Fruit fly (Drosophila melanogaster): ENCODE data around the gene CG11035.

Gene CG11035

DNA sequence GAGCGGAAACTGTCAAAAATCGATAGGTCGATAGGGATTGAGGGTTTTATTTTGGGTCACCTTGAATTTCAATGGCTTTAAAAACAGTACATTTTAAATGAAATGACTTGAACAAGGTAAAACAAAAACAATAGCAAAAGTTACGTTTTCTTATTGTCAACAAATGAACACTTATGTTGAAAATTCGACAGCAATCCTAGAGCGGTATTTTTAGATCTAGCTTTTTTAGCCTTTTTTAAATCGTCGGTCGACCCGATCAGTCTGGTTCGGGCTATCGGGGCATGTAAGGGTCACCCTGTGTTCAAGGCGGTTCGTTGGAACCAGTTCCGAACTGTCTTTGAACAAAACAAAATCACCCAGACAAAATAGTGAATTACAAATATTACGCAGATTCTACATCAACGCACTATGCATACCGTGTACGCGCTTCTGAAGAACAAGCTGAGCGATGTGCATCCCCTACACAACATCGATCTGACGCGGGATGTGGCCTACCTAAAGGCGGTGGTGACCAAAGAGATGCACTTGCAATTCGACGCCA, 23.7 kb downstream of the CG11035 start, which contains the start of the genes CG11052 and CG3223 (continued):
- TF ChIP-seq CG11093 (GFP tag; IDR thresholded peaks at IDR 0.05) (no peak), nerfin-1 (tag; optimal IDR thresholded peaks at IDR 0.05) (no peak), hbn (GFP tag; IDR thresholded peaks at IDR 0.05; ENCODE audit: partially characterized antibody) (0 out of 2 replicates have a peak, but pooled peaks have one; percentile 33), CG2678 (tag; optimal IDR thresholded peaks at IDR 0.05) (no peak), ap (GFP tag; IDR thresholded peaks at IDR 0.05) (no peak), org-1 (GFP tag; optimal IDR thresholded peaks at IDR 0.05) (no peak), da (GFP tag; optimal IDR thresholded peaks at IDR 0.05) (no peak), CG6254 (GFP tag; optimal IDR thresholded peaks at IDR 0.05) (peak; percentile 100), Lhr (GFP tag; optimal IDR thresholded peaks at IDR 0.05) (no peak), slbo (GFP tag; IDR thresholded peaks at IDR 0.05) (peak; percentile 58; the same call in 1 of the 2 replicates), Sry-δ (GFP tag; optimal IDR thresholded peaks at IDR 0.05) (peak; percentile 63), CG1024 (GFP tag; IDR thresholded peaks at IDR 0.05) (no peak), CoRest (tag; optimal IDR thresholded peaks at IDR 0.05) (no peak), CG13287 (GFP tag; IDR thresholded peaks at IDR 0.05; ENCODE audit: partially characterized antibody) (peak; percentile 68), scrt (GFP tag; optimal IDR thresholded peaks at IDR 0.05) (no peak), NC2β (GFP tag; optimal IDR thresholded peaks at IDR 0.05) (no peak), CG13123 (GFP tag; optimal IDR thresholded peaks at IDR 0.05) (no peak), zf30C (GFP tag; optimal IDR thresholded peaks at IDR 0.05) (no peak), HLH54F (GFP tag; optimal IDR thresholded peaks at IDR 0.05) (no peak), row (GFP tag; IDR thresholded peaks at IDR 0.05) (peak; percentile 62), CG3065 (GFP tag; optimal IDR thresholded peaks at IDR 0.05) (no peak), Blimp-1 (GFP tag; optimal IDR thresholded peaks at IDR 0.05) (no peak), nerfin-2 (GFP tag; IDR thresholded peaks at IDR 0.05; ENCODE audit: partially characterized antibody) (no peak), luna (GFP tag; optimal IDR thresholded peaks at IDR 0.05) (no peak), kni (GFP tag; optimal IDR thresholded peaks at IDR 0.05) (peak; percentile 21), pfk (GFP tag; optimal IDR thresholded peaks at IDR 0.05) (no peak), Sry-β (GFP tag; optimal IDR thresholded peaks at IDR 0.05) (peak; percentile 81), fd3F (GFP tag; optimal IDR thresholded peaks at IDR 0.05) (no peak), CG10274 (GFP tag; optimal IDR thresholded peaks at IDR 0.05) (no peak), D19A (tag; optimal IDR thresholded peaks at IDR 0.05) (peak; percentile 64), pb (GFP tag; optimal IDR thresholded peaks at IDR 0.05) (no peak), Awh (GFP tag; IDR thresholded peaks at IDR 0.05) (no peak), dimm (GFP tag; IDR thresholded peaks at IDR 0.05) (no peak), toy (GFP tag; IDR thresholded peaks at IDR 0.05) (no peak), CG4282 (GFP tag; optimal IDR thresholded peaks at IDR 0.05) (no peak), CG10147 (GFP tag; optimal IDR thresholded peaks at IDR 0.05) (no peak), eve (GFP tag; optimal IDR thresholded peaks at IDR 0.05) (no peak), CG9797 (GFP tag; optimal IDR thresholded peaks at IDR 0.05) (no peak), cad (GFP tag; optimal IDR thresholded peaks at IDR 0.05) (peak; percentile 66), her (GFP tag; optimal IDR thresholded peaks at IDR 0.05) (peak; percentile 29), so (GFP tag; IDR thresholded peaks at IDR 0.05) (no peak), CG10462 (GFP tag; optimal IDR thresholded peaks at IDR 0.05) (no peak), CG12219 (GFP tag; optimal IDR thresholded peaks at IDR 0.05) (no peak), HmgD (GFP tag; optimal IDR thresholded peaks at IDR 0.05) (no peak), Dp (GFP tag; optimal IDR thresholded peaks at IDR 0.05) (peak; percentile 69), HmgZ (tag; optimal IDR thresholded peaks at IDR 0.05) (peak; percentile 66), Camta (GFP tag; optimal IDR thresholded peaks at IDR 0.05) (no peak), Usf (GFP tag; optimal IDR thresholded peaks at IDR 0.05) (no peak), Dbx (GFP tag; IDR thresholded peaks at IDR 0.05) (no peak), CG18011 (GFP tag; optimal IDR thresholded peaks at IDR 0.05) (no peak), CG18599 (GFP tag; optimal IDR thresholded peaks at IDR 0.05) (no peak)
